Worm (Caenorhabditis elegans): ENCODE results near the gene gbb-2.

DNA sequence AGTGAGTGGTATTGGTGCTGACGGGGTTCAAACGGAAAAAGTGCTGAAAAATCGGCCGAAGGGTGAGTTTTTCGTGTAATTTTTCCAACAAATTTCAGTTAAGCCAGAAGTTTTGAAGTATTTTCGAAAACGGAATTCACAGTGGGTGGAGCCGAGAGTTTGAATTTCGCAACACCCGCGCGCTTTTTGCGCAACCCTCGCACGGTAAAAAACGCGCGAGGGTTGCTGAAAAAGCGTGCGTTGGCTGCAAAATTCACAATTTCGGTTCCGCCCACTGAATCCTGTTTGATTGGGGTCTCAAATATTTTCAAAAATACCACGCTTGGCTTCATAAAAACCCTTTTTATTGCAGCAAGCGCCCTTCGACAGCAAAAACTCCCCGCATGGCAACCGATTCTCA is 59.2 kb downstream of the gbb-2 start:
- no peak for TF ChIP-seq ama-1 (optimal IDR thresholded peaks at IDR 0.05)
- no peak for TF ChIP-seq ceh-34 (tag; optimal IDR thresholded peaks at IDR 0.05)
- no peak for TF ChIP-seq F13H6.1 (tag; optimal IDR thresholded peaks at IDR 0.05)
- TF ChIP-seq tbx-2 (tag; optimal IDR thresholded peaks at IDR 0.05), result no peak
- no peak for TF ChIP-seq ceh-6 (GFP tag; optimal IDR thresholded peaks at IDR 0.05)
- no peak for TF ChIP-seq elt-2 (tag; optimal IDR thresholded peaks at IDR 0.05)
- no peak for TF ChIP-seq fkh-6 (tag; optimal IDR thresholded peaks at IDR 0.05)
- no peak for TF ChIP-seq nhr-232 (tag; optimal IDR thresholded peaks at IDR 0.05)
- TF ChIP-seq pag-3 (tag; optimal IDR thresholded peaks at IDR 0.05; ENCODE audit: borderline replicate concordance), result no peak
- TF ChIP-seq nfya-1 (tag; optimal IDR thresholded peaks at IDR 0.05), result no peak
- TF ChIP-seq syd-9 (tag; optimal IDR thresholded peaks at IDR 0.05), result no peak
- TF ChIP-seq ceh-24 (tag; optimal IDR thresholded peaks at IDR 0.05), result no peak
